Fruit fly (Drosophila melanogaster) whole organism, embryonic: Measurements from ENCODE around the gene CG5665.
A peak's percentile ranks its signal among the peaks of the same experiment; 100 is the strongest.

Experiments
- ATbp ChIP-seq: fragments of 200-800 bp; sonication (Bioruptor generic); optimal IDR thresholded peaks from 2 replicates; lab custom pipeline; 2017; ENCODE audit warnings: missing biosample characterization, mild to moderate bottlenecking, missing genetic modification characterization, missing genetic modification reagents
- Atf6 ChIP-seq: fragments of 200-800 bp; sonication (Bioruptor generic); IDR thresholded peaks from 2 replicates; pipeline ENCODE4 v1.3.6; 2022; ENCODE audit warnings: missing biosample characterization, missing genetic modification characterization
- C15 ChIP-seq: fragments of 200-800 bp; sonication (Bioruptor generic); IDR thresholded peaks from 3 replicates; pipeline ENCODE4 v1.3.6; 2022; ENCODE audit warnings: missing biosample characterization, missing genetic modification characterization
- CG10147 ChIP-seq: fragments of 200-800 bp; sonication (Bioruptor generic); optimal IDR thresholded peaks from 2 replicates; lab custom pipeline; 2019; ENCODE audit warnings: missing biosample characterization, mild to moderate bottlenecking, missing genetic modification characterization, moderate library complexity
- CG1024 ChIP-seq: fragments of 200-800 bp; sonication (Bioruptor generic); IDR thresholded peaks from 2 replicates; pipeline ENCODE4 v1.3.6; 2022; ENCODE audit warnings: missing biosample characterization, missing genetic modification characterization
- CG10274 ChIP-seq: fragments of 200-800 bp; sonication (Bioruptor generic); optimal IDR thresholded peaks from 3 replicates; lab custom pipeline; 2017; ENCODE audit warnings: missing biosample characterization, mild to moderate bottlenecking, missing genetic modification characterization
- CG10654 ChIP-seq: fragments of 200-800 bp; sonication (Bioruptor generic); optimal IDR thresholded peaks from 2 replicates; lab custom pipeline; 2016; ENCODE audit warnings: missing biosample characterization, missing genetic modification characterization
- CG13123 ChIP-seq: fragments of 200-800 bp; sonication (Bioruptor generic); optimal IDR thresholded peaks from 2 replicates; lab custom pipeline; 2016; ENCODE audit warnings: missing biosample characterization, missing genetic modification characterization
- CG14710 ChIP-seq: fragments of 200-800 bp; sonication (Bioruptor generic); optimal IDR thresholded peaks from 3 replicates; lab custom pipeline; 2019; ENCODE audit warnings: missing biosample characterization, mild to moderate bottlenecking, missing genetic modification characterization, moderate library complexity
- CG15073 ChIP-seq: fragments of 200-800 bp; sonication (Bioruptor generic); optimal IDR thresholded peaks from 2 replicates; lab custom pipeline; 2016; ENCODE audit warnings: missing biosample characterization, missing genetic modification characterization
- CG1647 ChIP-seq: fragments of 200-800 bp; sonication (Bioruptor generic); optimal IDR thresholded peaks from 3 replicates; lab custom pipeline; 2016; ENCODE audit warnings: missing biosample characterization, missing genetic modification characterization
- CG17359 ChIP-seq: fragments of 200-800 bp; sonication (Bioruptor generic); optimal IDR thresholded peaks from 3 replicates; lab custom pipeline; 2018; ENCODE audit warnings: missing biosample characterization, mild to moderate bottlenecking, missing genetic modification characterization, moderate library complexity
- CG30403 ChIP-seq: fragments of 200-800 bp; sonication (Bioruptor generic); optimal IDR thresholded peaks from 3 replicates; lab custom pipeline; 2016; ENCODE audit warnings: missing biosample characterization, missing genetic modification characterization
- CG3065 ChIP-seq: fragments of 200-800 bp; sonication (Bioruptor generic); optimal IDR thresholded peaks from 2 replicates; lab custom pipeline; 2016; ENCODE audit warnings: missing biosample characterization, missing genetic modification characterization
- CG34224 ChIP-seq: fragments of 200-800 bp; sonication (Bioruptor generic); IDR thresholded peaks from 3 replicates; pipeline ENCODE4 v1.3.6; 2022; ENCODE audit warnings: missing biosample characterization, missing genetic modification characterization; ENCODE audit not compliant: partially characterized antibody
- CG3838 ChIP-seq: fragments of 200-800 bp; sonication (Bioruptor generic); optimal IDR thresholded peaks from 3 replicates; lab custom pipeline; 2016; ENCODE audit warnings: missing biosample characterization, missing genetic modification characterization
- CG4854 ChIP-seq: fragments of 200-800 bp; sonication (Bioruptor generic); optimal IDR thresholded peaks from 2 replicates; lab custom pipeline; 2016; ENCODE audit warnings: missing biosample characterization, missing genetic modification characterization, inconsistent platforms
- CG8944 ChIP-seq: fragments of 200-800 bp; sonication (Bioruptor generic); optimal IDR thresholded peaks from 3 replicates; lab custom pipeline; 2016; ENCODE audit warnings: missing biosample characterization, missing genetic modification characterization
- CTCF ChIP-seq: fragments of 200-800 bp; sonication (Bioruptor generic); optimal IDR thresholded peaks from 2 replicates; lab custom pipeline; 2017; ENCODE audit warnings: missing biosample characterization, mild to moderate bottlenecking, missing genetic modification characterization, moderate library complexity
- CoRest ChIP-seq: fragments of 200-800 bp; sonication (Bioruptor generic); optimal IDR thresholded peaks from 3 replicates; lab custom pipeline; 2018; ENCODE audit warnings: missing biosample characterization, mild to moderate bottlenecking, missing genetic modification characterization, moderate library complexity
- Dfd ChIP-seq, 2 experiments: fragments of >200 bp; optimal IDR thresholded peaks; 2 replicates each; lab custom pipeline; 2017; ENCODE audit warnings: missing biosample characterization in 2 of 2, missing genetic modification characterization in 2 of 2
- Hey ChIP-seq: fragments of 200-800 bp; sonication (Bioruptor generic); optimal IDR thresholded peaks from 3 replicates; lab custom pipeline; 2018; ENCODE audit warnings: missing biosample characterization, mild to moderate bottlenecking, missing genetic modification characterization
- HmgD ChIP-seq: fragments of 200-800 bp; sonication (Bioruptor generic); optimal IDR thresholded peaks from 3 replicates; lab custom pipeline; 2016; ENCODE audit warnings: missing biosample characterization, missing genetic modification characterization
- Hmr ChIP-seq: fragments of 200-800 bp; sonication (Bioruptor generic); optimal IDR thresholded peaks from 3 replicates; lab custom pipeline; 2017; ENCODE audit warnings: mild to moderate bottlenecking, missing biosample characterization, missing genetic modification reagents, missing genetic modification characterization
- NC2β ChIP-seq: fragments of 200-800 bp; sonication (Bioruptor generic); optimal IDR thresholded peaks from 2 replicates; lab custom pipeline; 2016; ENCODE audit warnings: missing biosample characterization, missing genetic modification characterization
- Nf-YA ChIP-seq: fragments of 200-800 bp; sonication (Bioruptor generic); IDR thresholded peaks from 2 replicates; pipeline ENCODE4 v1.3.6; 2022; ENCODE audit warnings: missing biosample characterization, missing genetic modification characterization
- Side ChIP-seq: fragments of 200-800 bp; sonication (Bioruptor generic); optimal IDR thresholded peaks from 2 replicates; lab custom pipeline; 2016; ENCODE audit warnings: missing biosample characterization, missing genetic modification characterization
- Stat92E ChIP-seq, 3 experiments: fragments of >200 bp in 2 of 3; fragments of 200-800 bp in 1 of 3; sonication (Bioruptor generic) in 1 of 3; optimal IDR thresholded peaks; 2 replicates each; lab custom pipeline; 2017 to 2019; ENCODE audit warnings: missing biosample characterization in 3 of 3, missing genetic modification characterization in 3 of 3, mild to moderate bottlenecking in 1 of 3, moderate library complexity in 1 of 3
- YL-1 ChIP-seq: fragments of 200-800 bp; sonication (Bioruptor generic); optimal IDR thresholded peaks from 3 replicates; lab custom pipeline; 2017; ENCODE audit warnings: missing biosample characterization, mild to moderate bottlenecking, missing genetic modification characterization
- ab ChIP-seq: fragments of 200-800 bp; sonication (Bioruptor generic); optimal IDR thresholded peaks from 2 replicates; lab custom pipeline; 2016; ENCODE audit warnings: missing biosample characterization, missing genetic modification characterization
- ash1 ChIP-seq: fragments of 200-800 bp; sonication (Bioruptor generic); optimal IDR thresholded peaks from 2 replicates; lab custom pipeline; 2018; ENCODE audit warnings: missing biosample characterization, mild to moderate bottlenecking, missing genetic modification characterization
- da ChIP-seq: fragments of 200-800 bp; sonication (Bioruptor generic); optimal IDR thresholded peaks from 2 replicates; lab custom pipeline; 2016; ENCODE audit warnings: missing biosample characterization, missing genetic modification characterization
- dan ChIP-seq: fragments of 200-800 bp; sonication (Bioruptor generic); IDR thresholded peaks from 2 replicates; pipeline ENCODE4 v1.3.6; 2022; ENCODE audit warnings: missing biosample characterization, missing genetic modification characterization
- danr ChIP-seq: fragments of 200-800 bp; sonication (Bioruptor generic); IDR thresholded peaks from 2 replicates; pipeline ENCODE4 v1.3.6; 2022; ENCODE audit warnings: missing biosample characterization, missing genetic modification characterization
- fd102C ChIP-seq: fragments of 200-800 bp; sonication (Bioruptor generic); optimal IDR thresholded peaks from 2 replicates; lab custom pipeline; 2018; ENCODE audit warnings: missing biosample characterization, mild to moderate bottlenecking, missing genetic modification characterization, moderate library complexity
- fd64A ChIP-seq: fragments of 200-800 bp; sonication (Bioruptor generic); optimal IDR thresholded peaks from 3 replicates; lab custom pipeline; 2018; ENCODE audit warnings: missing biosample characterization, mild to moderate bottlenecking, missing genetic modification characterization
- her ChIP-seq: fragments of 200-800 bp; sonication (Bioruptor generic); optimal IDR thresholded peaks from 2 replicates; lab custom pipeline; 2016; ENCODE audit warnings: missing biosample characterization, missing genetic modification characterization
- ken ChIP-seq: fragments of 200-800 bp; sonication (Bioruptor generic); IDR thresholded peaks from 3 replicates; pipeline ENCODE4 v1.3.6; 2022; ENCODE audit warnings: missing biosample characterization, missing genetic modification characterization
- lab ChIP-seq: fragments of 200-800 bp; sonication (Bioruptor generic); optimal IDR thresholded peaks from 3 replicates; lab custom pipeline; 2017; ENCODE audit warnings: missing biosample characterization, missing genetic modification characterization, mild to moderate bottlenecking, moderate library complexity, missing genetic modification reagents
- org-1 ChIP-seq: fragments of 200-800 bp; sonication (Bioruptor generic); optimal IDR thresholded peaks from 2 replicates; lab custom pipeline; 2017; ENCODE audit warnings: missing biosample characterization, missing genetic modification characterization
- pfk ChIP-seq: fragments of 200-800 bp; sonication (Bioruptor generic); optimal IDR thresholded peaks from 2 replicates; lab custom pipeline; 2018; ENCODE audit warnings: missing biosample characterization, mild to moderate bottlenecking, missing genetic modification characterization, moderate library complexity
- ro ChIP-seq: fragments of 200-800 bp; sonication (Bioruptor generic); IDR thresholded peaks from 2 replicates; pipeline ENCODE4 v1.3.6; 2022; ENCODE audit warnings: missing biosample characterization, missing genetic modification characterization
- salm ChIP-seq: fragments of 200-800 bp; sonication (Bioruptor generic); optimal IDR thresholded peaks from 2 replicates; lab custom pipeline; 2018; ENCODE audit warnings: missing biosample characterization, mild to moderate bottlenecking, missing genetic modification characterization
- shn ChIP-seq: fragments of 200-800 bp; sonication (Bioruptor generic); optimal IDR thresholded peaks from 3 replicates; lab custom pipeline; 2016; ENCODE audit warnings: missing biosample characterization, missing genetic modification characterization
- sqz ChIP-seq: fragments of 200-800 bp; sonication (Bioruptor generic); optimal IDR thresholded peaks from 3 replicates; lab custom pipeline; 2018; ENCODE audit warnings: missing biosample characterization, mild to moderate bottlenecking, missing genetic modification characterization
- tgo ChIP-seq: fragments of 200-800 bp; sonication (Bioruptor generic); IDR thresholded peaks from 3 replicates; pipeline ENCODE4 v1.3.6; 2022; ENCODE audit warnings: missing biosample characterization, missing genetic modification characterization
- vnd ChIP-seq: fragments of 200-800 bp; sonication (Bioruptor generic); IDR thresholded peaks from 3 replicates; pipeline ENCODE4 v1.3.6; 2022; ENCODE audit warnings: missing biosample characterization, missing genetic modification characterization; ENCODE audit not compliant: partially characterized antibody
- wdn ChIP-seq: fragments of 200-800 bp; sonication (Bioruptor generic); IDR thresholded peaks from 2 replicates; pipeline ENCODE4 v1.3.6; 2022; ENCODE audit warnings: missing biosample characterization, missing genetic modification characterization

Gene CG5665

dm6 chr3L:20398243-20399222 is 40.2 kb downstream of the CG5665 start (continued):
- peak; percentile 33 for TF ChIP-seq CG3065 (GFP tag; lab: Kevin White, UChicago)
- TF ChIP-seq CG4854 (GFP tag; lab: Kevin White, UChicago): peak; percentile 75
- TF ChIP-seq Atf6 (GFP tag; lab: Robert Waterston, UW): peak; percentile 84
- TF ChIP-seq ro: peak; percentile 38; the same call in 1 of the 2 replicates
- TF ChIP-seq CG15073 (GFP tag; lab: Kevin White, UChicago): no peak
- 0 out of 3 replicates have a peak, but pooled peaks have one; percentile 51 for TF ChIP-seq C15
- TF ChIP-seq ken (GFP tag; lab: Robert Waterston, UW): peak; percentile 59; the same call in 2 of the 3 replicates
- TF ChIP-seq Hmr (GFP tag; lab: Kevin White, UChicago): peak; percentile 88
- TF ChIP-seq HmgD (GFP tag; lab: Kevin White, UChicago): no peak
- peak; percentile 50 for TF ChIP-seq NC2β (GFP tag; lab: Kevin White, UChicago)
- 0 out of 2 replicates have a peak, but pooled peaks have one; percentile 39 for TF ChIP-seq Nf-YA
- no peak for TF ChIP-seq Hey (tag; lab: Kevin White, UChicago)
- no peak for TF ChIP-seq fd102C (GFP tag; lab: Kevin White, UChicago)
- peak; percentile 88 for TF ChIP-seq lab (GFP tag; lab: Kevin White, UChicago)
- TF ChIP-seq ash1: no peak
- peak; percentile 65 for TF ChIP-seq CG1647 (GFP tag; lab: Kevin White, UChicago)
- peak; percentile 42 for TF ChIP-seq CG13123 (GFP tag; lab: Kevin White, UChicago)
- peak; percentile 31 for TF ChIP-seq YL-1 (GFP tag; lab: Kevin White, UChicago)
- peak; percentile 81 for TF ChIP-seq org-1 (GFP tag; lab: Kevin White, UChicago)
- TF ChIP-seq Dfd (GFP tag; optimal IDR thresholded peaks at IDR 0.05; lab: Kevin White, UChicago): no peak
- TF ChIP-seq fd64A (GFP tag; lab: Kevin White, UChicago): peak; percentile 11
- 0 out of 3 replicates have a peak, but pooled peaks have one; percentile 5 for TF ChIP-seq CG34224
- TF ChIP-seq wdn (GFP tag; lab: Robert Waterston, UW): 0 out of 2 replicates have a peak, but pooled peaks have one; percentile 21
- peak; percentile 51 for TF ChIP-seq CG10274 (GFP tag; lab: Kevin White, UChicago)
- peak; percentile 87 for TF ChIP-seq CG17359 (tag; lab: Kevin White, UChicago)
- no peak for TF ChIP-seq dan (GFP tag; lab: Robert Waterston, UW)
- peak; percentile 93 for TF ChIP-seq CoRest
- TF ChIP-seq shn (GFP tag; lab: Kevin White, UChicago): peak; percentile 59
- peak; percentile 57; the same call in 1 of the 2 replicates for TF ChIP-seq danr (GFP tag; lab: Robert Waterston, UW)
- peak; percentile 83 for TF ChIP-seq CG14710 (tag; lab: Kevin White, UChicago)
- TF ChIP-seq CG30403 (GFP tag; lab: Kevin White, UChicago): peak; percentile 91
- peak; percentile 41 for TF ChIP-seq CTCF (GFP tag; lab: Kevin White, UChicago)
- TF ChIP-seq CG3838 (GFP tag; lab: Kevin White, UChicago): peak; percentile 19
- no peak for TF ChIP-seq pfk (GFP tag; lab: Kevin White, UChicago)
- peak; percentile 81 for TF ChIP-seq CG10147 (GFP tag; lab: Kevin White, UChicago)
- peak; percentile 55 for TF ChIP-seq Side (GFP tag; lab: Kevin White, UChicago)
- peak; percentile 79 for TF ChIP-seq tgo (GFP tag; lab: Robert Waterston, UW)
- TF ChIP-seq ATbp (GFP tag; lab: Kevin White, UChicago): peak; percentile 85
- TF ChIP-seq CG8944: peak; percentile 50
- peak in 1 of 3 experiments; percentile 46 for TF ChIP-seq Stat92E (GFP tag; optimal IDR thresholded peaks at IDR 0.05; lab: Kevin White, UChicago)
- peak; percentile 62 for TF ChIP-seq ab (GFP tag; lab: Kevin White, UChicago)
- peak; percentile 48 for TF ChIP-seq her
- TF ChIP-seq CG10654 (GFP tag; lab: Kevin White, UChicago): peak; percentile 71
- 0 out of 2 replicates have a peak, but pooled peaks have one; percentile 17 for TF ChIP-seq CG1024 (GFP tag; lab: Robert Waterston, UW)
- no peak for TF ChIP-seq vnd
- TF ChIP-seq sqz (GFP tag; lab: Kevin White, UChicago): peak; percentile 76
- peak; percentile 77 for TF ChIP-seq salm
- TF ChIP-seq da (GFP tag; lab: Kevin White, UChicago): peak; percentile 27
